Fruit fly (Drosophila melanogaster): ENCODE measurements around the gene CG15602.

- no peak for TF ChIP-seq EcR (GFP tag; optimal IDR thresholded peaks at IDR 0.05)
- TF ChIP-seq Ets98B (GFP tag; IDR thresholded peaks at IDR 0.05), result no peak
- TF ChIP-seq Pif1B (GFP tag; optimal IDR thresholded peaks at IDR 0.05), result no peak
Measured at dm6 chrX:15833957-15834356, 34.7 kb downstream of the CG15602 start.

Data from whole organism, pupa.